Worm (Caenorhabditis elegans) whole organism, L4/young adult: ENCODE data around the gene F02D10.3.

Experiments
- W03F9.2 ChIP-seq: fragments of 150-350 bp; optimal IDR thresholded peaks from 2 replicates; lab custom pipeline; 2014; ENCODE audit warnings: missing biosample characterization, missing genetic modification characterization
- dao-5 ChIP-seq: sonication (generic microtip); optimal IDR thresholded peaks from 2 replicates; lab custom pipeline; 2016; ENCODE audit warnings: missing genotype, missing genetic modification characterization, moderate library complexity, missing compliant biosample characterization

ce11 chrX:13481704-13482103 lies 19.3 kb upstream of the F02D10.3 start, which contains the start of gene srd-50:
- TF ChIP-seq W03F9.2 (tag; lab: Kevin White, UChicago) (no peak), dao-5 (tag; lab: Kevin White, UChicago) (no peak)
